Fruit fly (Drosophila melanogaster): ENCODE measurements around the gene alphaTub67C.

alphaTub67C gene

dm6 chr3L:9677260-9677659 is 3.8 kb upstream of the alphaTub67C start:
- TF ChIP-seq CG1620 (GFP tag; optimal IDR thresholded peaks at IDR 0.05), result no peak
- TF ChIP-seq Hr96 (GFP tag; optimal IDR thresholded peaks at IDR 0.05), result no peak
- no peak for TF ChIP-seq bab1 (GFP tag; optimal IDR thresholded peaks at IDR 0.05)
- TF ChIP-seq CG33017 (tag; optimal IDR thresholded peaks at IDR 0.05), result no peak
- no peak for TF ChIP-seq CG11617 (GFP tag; optimal IDR thresholded peaks at IDR 0.05)
- no peak for TF ChIP-seq Crg-1 (GFP tag; optimal IDR thresholded peaks at IDR 0.05)
- TF ChIP-seq CG5204 (GFP tag; optimal IDR thresholded peaks at IDR 0.05), result no peak
- TF ChIP-seq tj (GFP tag; optimal IDR thresholded peaks at IDR 0.05), result no peak
- TF ChIP-seq toe (GFP tag; optimal IDR thresholded peaks at IDR 0.05), result no peak
- TF ChIP-seq ovo (GFP tag; optimal IDR thresholded peaks at IDR 0.05), result no peak
- TF ChIP-seq CG7101 (tag; optimal IDR thresholded peaks at IDR 0.05), result no peak

dm6 chr3L:9678007-9678497 is 3.0 kb upstream of the alphaTub67C start:
- TF ChIP-seq pad (GFP tag; optimal IDR thresholded peaks at IDR 0.05) (peak; percentile 3), CG5204 (GFP tag; optimal IDR thresholded peaks at IDR 0.05) (no peak), kay (GFP tag; ENCODE audit: borderline replicate concordance) (peak; percentile 89), cic (GFP tag; optimal IDR thresholded peaks at IDR 0.05) (peak; percentile 14)

- TF ChIP-seq tj (GFP tag; optimal IDR thresholded peaks at IDR 0.05), result peak; percentile 60
- TF ChIP-seq bab1 (GFP tag; optimal IDR thresholded peaks at IDR 0.05), result peak; percentile 27
- no peak for TF ChIP-seq CG14711 (tag; optimal IDR thresholded peaks at IDR 0.05)
- peak; percentile 32 for TF ChIP-seq cic (GFP tag; optimal IDR thresholded peaks at IDR 0.05)
These were observed 2.1 kb upstream of the alphaTub67C start, which contains the start of the genes fry and CG16717 for dm6 chr3L:9678994-9679393. Gene fry, minus strand, starts transcription at chr3L:9679103. Gene CG16717, plus strand, starts transcription at chr3L:9679201.

- no peak for TF ChIP-seq Clk (GFP tag; optimal IDR thresholded peaks at IDR 0.05)
- TF ChIP-seq CG7101 (tag; optimal IDR thresholded peaks at IDR 0.05), result no peak
- TF ChIP-seq toe (GFP tag; optimal IDR thresholded peaks at IDR 0.05), result no peak
- TF ChIP-seq cnc (optimal IDR thresholded peaks at IDR 0.05), result no peak
- no peak for TF ChIP-seq CG1620 (GFP tag; optimal IDR thresholded peaks at IDR 0.05)
- TF ChIP-seq kay (GFP tag; ENCODE audit: borderline replicate concordance), result no peak
- TF ChIP-seq CG12768 (GFP tag; optimal IDR thresholded peaks at IDR 0.05), result no peak
- TF ChIP-seq CG14711 (tag; optimal IDR thresholded peaks at IDR 0.05), result no peak
- no peak for TF ChIP-seq ovo (GFP tag; optimal IDR thresholded peaks at IDR 0.05)
- TF ChIP-seq Mnt (GFP tag; optimal IDR thresholded peaks at IDR 0.05), result no peak
- no peak for TF ChIP-seq CG33017 (tag; optimal IDR thresholded peaks at IDR 0.05)
- TF ChIP-seq CG5204 (GFP tag; optimal IDR thresholded peaks at IDR 0.05), result no peak
- no peak for TF ChIP-seq Crg-1 (GFP tag; optimal IDR thresholded peaks at IDR 0.05)
- TF ChIP-seq cic (GFP tag; optimal IDR thresholded peaks at IDR 0.05), result no peak
- TF ChIP-seq CG11617 (GFP tag; optimal IDR thresholded peaks at IDR 0.05), result no peak
- TF ChIP-seq pad (GFP tag; optimal IDR thresholded peaks at IDR 0.05), result no peak
- TF ChIP-seq bab1 (GFP tag; optimal IDR thresholded peaks at IDR 0.05), result no peak
- no peak for TF ChIP-seq CG7045 (GFP tag; optimal IDR thresholded peaks at IDR 0.05)
- no peak for TF ChIP-seq Hr96 (GFP tag; optimal IDR thresholded peaks at IDR 0.05)
These were observed 3.8 kb downstream of the alphaTub67C start, which contains the start of gene CG16719 for dm6 chr3L:9684871-9685270. Gene CG16719, plus strand, starts transcription at chr3L:9685171.

- TF ChIP-seq CG5204 (GFP tag; optimal IDR thresholded peaks at IDR 0.05), result no peak
- TF ChIP-seq CG1620 (GFP tag; optimal IDR thresholded peaks at IDR 0.05), result no peak
- no peak for TF ChIP-seq CG11617 (GFP tag; optimal IDR thresholded peaks at IDR 0.05)
- TF ChIP-seq tj (GFP tag; optimal IDR thresholded peaks at IDR 0.05), result no peak
- peak; percentile 86 for TF ChIP-seq kay (GFP tag; ENCODE audit: borderline replicate concordance)
- TF ChIP-seq CG7045 (GFP tag; optimal IDR thresholded peaks at IDR 0.05), result no peak
- no peak for TF ChIP-seq Mnt (GFP tag; optimal IDR thresholded peaks at IDR 0.05)
- no peak for TF ChIP-seq CG12768 (GFP tag; optimal IDR thresholded peaks at IDR 0.05)
- no peak for TF ChIP-seq CG7101 (tag; optimal IDR thresholded peaks at IDR 0.05)
- TF ChIP-seq CG14711 (tag; optimal IDR thresholded peaks at IDR 0.05), result no peak
- TF ChIP-seq cic (GFP tag; optimal IDR thresholded peaks at IDR 0.05), result peak; percentile 24
- no peak for TF ChIP-seq bab1 (GFP tag; optimal IDR thresholded peaks at IDR 0.05)
- no peak for TF ChIP-seq Hr96 (GFP tag; optimal IDR thresholded peaks at IDR 0.05)
These were observed 6.5 kb downstream of the alphaTub67C start for dm6 chr3L:9687536-9687935.

dm6 chr3L:9688674-9689073 is 7.6 kb downstream of the alphaTub67C start:
- TF ChIP-seq Clk (GFP tag; optimal IDR thresholded peaks at IDR 0.05) (no peak), tj (GFP tag; optimal IDR thresholded peaks at IDR 0.05) (no peak), CG33017 (tag; optimal IDR thresholded peaks at IDR 0.05) (no peak), kay (GFP tag; ENCODE audit: borderline replicate concordance) (peak; percentile 97)

dm6 chr3L:9689809-9690208 is 8.7 kb downstream of the alphaTub67C start:
- TF ChIP-seq cic (GFP tag; optimal IDR thresholded peaks at IDR 0.05) (peak; percentile 70), Mnt (GFP tag; optimal IDR thresholded peaks at IDR 0.05) (peak; percentile 67), CG7045 (GFP tag; optimal IDR thresholded peaks at IDR 0.05) (no peak), CG12768 (GFP tag; optimal IDR thresholded peaks at IDR 0.05) (peak; percentile 49), CG14711 (tag; optimal IDR thresholded peaks at IDR 0.05) (peak; percentile 2), tj (GFP tag; optimal IDR thresholded peaks at IDR 0.05) (peak; percentile 52), CG11617 (GFP tag; optimal IDR thresholded peaks at IDR 0.05) (no peak)
